Fruit fly (Drosophila melanogaster): ENCODE measurements around the gene CG9967.

The CG9967 gene

DNA sequence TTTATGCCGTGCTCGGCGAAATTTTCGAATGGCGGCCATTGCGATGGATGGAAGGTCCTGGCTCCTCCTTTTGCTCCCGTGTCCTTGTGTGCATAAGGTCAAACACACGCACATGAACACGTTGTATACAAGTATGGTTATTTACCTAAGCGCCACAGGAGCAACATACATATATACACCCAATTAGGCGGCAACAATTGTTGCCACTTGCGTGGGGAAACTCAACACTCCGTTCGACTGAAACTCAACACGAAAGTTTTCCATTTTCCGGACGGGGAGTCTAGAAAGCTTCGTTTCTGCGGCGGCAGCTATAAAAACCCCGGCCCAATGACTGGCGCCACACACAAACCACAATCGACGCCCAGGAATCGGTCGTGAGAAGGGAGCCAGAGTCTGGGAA lies 34.2 kb upstream of the CG9967 start, which contains the start of gene CG46448:
Gene CG46448 (plus strand): TSS at position 340 of the 400 bp plus-strand sequence.
- no peak for TF ChIP-seq CG12768 (GFP tag; optimal IDR thresholded peaks at IDR 0.05)
- TF ChIP-seq bab1 (GFP tag; optimal IDR thresholded peaks at IDR 0.05), result no peak
- no peak for TF ChIP-seq Crg-1 (GFP tag; optimal IDR thresholded peaks at IDR 0.05)
- no peak for TF ChIP-seq CG11617 (GFP tag; optimal IDR thresholded peaks at IDR 0.05)
- TF ChIP-seq tj (GFP tag; optimal IDR thresholded peaks at IDR 0.05), result no peak
- TF ChIP-seq CG14711 (tag; optimal IDR thresholded peaks at IDR 0.05), result no peak
- no peak for TF ChIP-seq CG7101 (tag; optimal IDR thresholded peaks at IDR 0.05)

DNA sequence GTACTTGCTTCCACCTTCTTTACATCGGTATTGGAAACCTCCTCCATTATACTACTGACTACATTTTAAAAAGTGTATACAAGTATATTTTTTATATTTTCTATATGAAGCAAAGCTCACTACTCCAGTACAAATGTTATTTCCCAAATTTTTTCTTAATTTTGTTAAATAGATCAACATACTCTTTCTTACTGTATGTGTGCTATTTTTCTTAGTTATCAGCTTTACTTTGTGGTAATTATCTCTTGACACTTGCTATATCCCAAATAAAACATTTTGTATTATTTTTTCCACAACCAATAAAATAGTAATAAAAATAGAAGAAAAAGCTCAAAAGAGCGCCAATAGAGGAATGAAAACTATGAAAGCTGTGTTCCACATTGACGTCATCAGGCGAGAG lies 33.4 kb upstream of the CG9967 start, which contains the start of gene CG43750:
Gene CG43750 (minus strand): TSS at position 101 of the 400 bp plus-strand sequence.
- no peak for TF ChIP-seq tj (GFP tag; optimal IDR thresholded peaks at IDR 0.05)
- TF ChIP-seq CG11617 (GFP tag; optimal IDR thresholded peaks at IDR 0.05), result no peak
- TF ChIP-seq CG7101 (tag; optimal IDR thresholded peaks at IDR 0.05), result no peak
- TF ChIP-seq Mnt (GFP tag; optimal IDR thresholded peaks at IDR 0.05), result no peak
- TF ChIP-seq pad (GFP tag; optimal IDR thresholded peaks at IDR 0.05), result no peak
- TF ChIP-seq CG14711 (tag; optimal IDR thresholded peaks at IDR 0.05), result no peak
- TF ChIP-seq toe (GFP tag; optimal IDR thresholded peaks at IDR 0.05), result no peak
- TF ChIP-seq CG7045 (GFP tag; optimal IDR thresholded peaks at IDR 0.05), result no peak
- TF ChIP-seq kay (GFP tag; ENCODE audit: borderline replicate concordance), result no peak
- no peak for TF ChIP-seq CG12768 (GFP tag; optimal IDR thresholded peaks at IDR 0.05)
- TF ChIP-seq cnc (optimal IDR thresholded peaks at IDR 0.05), result no peak
- TF ChIP-seq bab1 (GFP tag; optimal IDR thresholded peaks at IDR 0.05), result no peak
- TF ChIP-seq CG1620 (GFP tag; optimal IDR thresholded peaks at IDR 0.05), result no peak

DNA sequence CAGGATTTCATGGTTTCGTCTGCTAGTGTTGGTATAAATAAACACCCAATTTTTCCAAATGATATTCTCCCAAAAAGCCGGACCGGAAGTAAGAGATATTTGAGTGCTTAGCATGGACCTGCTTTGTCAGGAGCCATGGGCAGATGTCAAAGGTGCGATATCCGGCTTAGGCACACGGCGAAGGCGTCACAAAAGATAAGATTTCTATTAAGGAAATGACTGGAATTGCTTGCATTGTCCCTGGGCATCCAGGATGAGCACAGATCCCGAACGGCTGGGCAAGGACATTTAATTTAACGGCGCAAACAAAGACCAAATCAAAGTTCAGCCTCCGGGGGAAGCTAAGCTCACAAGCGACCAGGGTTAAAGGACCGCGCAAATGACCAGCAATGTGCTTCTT lies 28.5 kb upstream of the CG9967 start, which contains the start of gene CG3557:
Gene CG3557 (minus strand): TSS at position 101 of the 400 bp plus-strand sequence.
- TF ChIP-seq Crg-1 (GFP tag; optimal IDR thresholded peaks at IDR 0.05), result no peak
- TF ChIP-seq kay (GFP tag; ENCODE audit: borderline replicate concordance), result no peak
- TF ChIP-seq toe (GFP tag; optimal IDR thresholded peaks at IDR 0.05), result no peak
- TF ChIP-seq pad (GFP tag; optimal IDR thresholded peaks at IDR 0.05), result no peak
- TF ChIP-seq CG1620 (GFP tag; optimal IDR thresholded peaks at IDR 0.05), result no peak
- no peak for TF ChIP-seq CG14711 (tag; optimal IDR thresholded peaks at IDR 0.05)
- no peak for TF ChIP-seq CG7101 (tag; optimal IDR thresholded peaks at IDR 0.05)
- TF ChIP-seq tj (GFP tag; optimal IDR thresholded peaks at IDR 0.05), result no peak
- TF ChIP-seq Mnt (GFP tag; optimal IDR thresholded peaks at IDR 0.05), result no peak

DNA sequence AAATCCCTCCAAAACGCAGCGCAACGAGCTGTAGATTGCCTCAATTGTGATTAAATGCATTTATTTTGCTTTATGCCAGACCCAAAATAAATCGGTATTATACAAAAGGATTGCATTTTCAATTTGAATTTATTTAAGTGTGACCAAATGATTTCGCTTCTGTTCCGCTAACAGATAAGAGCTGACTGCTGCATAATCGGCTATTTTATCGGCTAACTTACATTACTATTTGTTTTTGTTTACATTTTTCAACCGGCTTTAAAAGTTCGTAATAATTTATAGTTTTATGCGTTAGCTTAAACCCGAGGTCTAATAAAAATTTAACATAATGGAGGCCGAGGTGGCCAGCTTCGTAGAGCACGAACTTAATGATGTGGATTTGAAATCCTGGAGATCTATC lies 25.8 kb upstream of the CG9967 start, which contains the start of gene PIG-Wa:
Gene PIG-Wa (plus strand): TSS at position 232 of the 400 bp plus-strand sequence.
- TF ChIP-seq CG5204 (GFP tag; optimal IDR thresholded peaks at IDR 0.05), result no peak
- TF ChIP-seq bab1 (GFP tag; optimal IDR thresholded peaks at IDR 0.05), result peak; percentile 18
- no peak for TF ChIP-seq ovo (GFP tag; optimal IDR thresholded peaks at IDR 0.05)

DNA sequence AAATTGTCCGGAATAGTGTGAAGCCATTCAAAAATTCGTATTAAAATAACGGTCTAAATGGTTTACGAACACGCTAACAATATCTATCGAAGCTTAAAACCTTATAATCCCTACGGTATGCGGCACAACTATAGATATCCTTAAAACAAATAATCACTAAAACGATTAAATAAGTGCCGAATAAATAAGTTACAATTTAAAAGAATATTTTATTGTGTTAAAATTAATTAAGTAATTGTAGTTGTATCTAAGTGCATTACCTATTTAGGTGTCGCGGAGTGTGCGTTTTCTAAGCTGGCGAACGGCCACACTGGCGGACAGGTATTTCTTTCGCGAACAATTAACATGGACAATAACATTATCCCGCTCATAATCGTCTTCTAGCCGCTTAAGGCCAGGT lies 23.6 kb upstream of the CG9967 start, which contains the start of gene Eogt:
Gene Eogt (plus strand): TSS at position 293 of the 400 bp plus-strand sequence.
- peak; percentile 17 for TF ChIP-seq cic (GFP tag; optimal IDR thresholded peaks at IDR 0.05)
- TF ChIP-seq Hr96 (GFP tag; optimal IDR thresholded peaks at IDR 0.05), result peak; percentile 55
- TF ChIP-seq tj (GFP tag; optimal IDR thresholded peaks at IDR 0.05), result peak; percentile 55
- TF ChIP-seq CG7045 (GFP tag; optimal IDR thresholded peaks at IDR 0.05), result peak; percentile 89
- TF ChIP-seq CG14711 (tag; optimal IDR thresholded peaks at IDR 0.05), result peak; percentile 90
- peak; percentile 57 for TF ChIP-seq Clk (GFP tag; optimal IDR thresholded peaks at IDR 0.05)
- peak; percentile 64 for TF ChIP-seq ovo (GFP tag; optimal IDR thresholded peaks at IDR 0.05)
- peak; percentile 83 for TF ChIP-seq toe (GFP tag; optimal IDR thresholded peaks at IDR 0.05)
- TF ChIP-seq kay (GFP tag; ENCODE audit: borderline replicate concordance), result no peak
- peak; percentile 88 for TF ChIP-seq bab1 (GFP tag; optimal IDR thresholded peaks at IDR 0.05)
- peak; percentile 61 for TF ChIP-seq Mnt (GFP tag; optimal IDR thresholded peaks at IDR 0.05)
- peak; percentile 90 for TF ChIP-seq CG12768 (GFP tag; optimal IDR thresholded peaks at IDR 0.05)
- TF ChIP-seq cnc (optimal IDR thresholded peaks at IDR 0.05), result no peak
- TF ChIP-seq pad (GFP tag; optimal IDR thresholded peaks at IDR 0.05), result peak; percentile 75
- peak; percentile 96 for TF ChIP-seq CG7101 (tag; optimal IDR thresholded peaks at IDR 0.05)
- TF ChIP-seq CG1620 (GFP tag; optimal IDR thresholded peaks at IDR 0.05), result peak; percentile 69
- peak; percentile 84 for TF ChIP-seq Crg-1 (GFP tag; optimal IDR thresholded peaks at IDR 0.05)
- TF ChIP-seq CG33017 (tag; optimal IDR thresholded peaks at IDR 0.05), result peak; percentile 97
- TF ChIP-seq CG11617 (GFP tag; optimal IDR thresholded peaks at IDR 0.05), result peak; percentile 82
- TF ChIP-seq CG5204 (GFP tag; optimal IDR thresholded peaks at IDR 0.05), result peak; percentile 77

DNA sequence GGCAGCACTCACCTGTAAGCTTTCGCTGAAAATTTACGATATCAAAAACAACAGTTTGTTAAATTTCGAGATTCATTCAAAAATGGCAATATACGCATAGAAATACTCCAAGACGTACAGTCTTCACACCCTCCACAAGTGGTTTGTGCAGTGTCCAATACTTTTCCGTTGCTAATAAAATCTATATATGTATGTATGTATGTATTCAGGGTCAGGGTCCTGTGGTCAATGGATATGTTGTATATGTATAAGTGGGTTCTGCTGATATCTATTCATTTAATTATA lies 19.2 kb upstream of the CG9967 start:
- TF ChIP-seq ovo (GFP tag; optimal IDR thresholded peaks at IDR 0.05) (no peak), cic (GFP tag; optimal IDR thresholded peaks at IDR 0.05) (peak; percentile 66)

DNA sequence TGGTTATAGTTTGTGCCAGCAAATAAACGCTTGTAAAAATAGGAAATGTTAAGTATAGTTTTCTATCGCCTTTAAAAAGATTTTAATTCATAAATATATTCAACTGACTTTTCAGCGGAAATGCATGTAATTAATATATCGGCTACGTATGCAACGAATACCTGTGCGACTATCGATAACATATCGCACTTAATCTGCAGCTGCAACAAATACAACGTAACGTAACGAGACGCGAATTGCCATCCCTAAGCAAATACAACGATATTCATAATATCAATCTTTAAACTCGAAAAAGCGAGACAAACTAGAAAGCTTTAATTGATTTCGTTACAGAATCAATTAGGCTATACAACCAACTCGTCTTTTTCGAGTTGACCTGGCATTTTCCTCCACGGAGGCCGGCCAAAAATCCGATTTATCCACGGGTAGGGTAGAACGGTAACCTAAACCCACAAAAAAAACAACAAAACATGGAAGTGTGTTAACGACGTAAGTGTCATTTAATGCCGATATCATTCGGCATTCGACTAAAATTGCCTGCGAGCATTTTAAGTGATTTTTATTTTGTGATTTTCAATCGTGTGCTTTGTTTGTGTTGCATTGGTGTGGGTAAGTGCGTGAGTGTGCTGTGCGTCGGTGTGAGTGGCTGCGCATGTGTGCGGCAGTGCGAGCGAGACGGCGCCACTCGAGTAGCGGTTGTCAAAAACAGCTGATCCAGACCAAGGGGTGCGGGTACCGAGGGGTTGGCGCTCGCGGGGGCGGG lies 18.7 kb upstream of the CG9967 start, which contains the start of gene Atxn7:
Gene Atxn7 (plus strand): TSS at position 187 of the 763 bp plus-strand sequence.
- TF ChIP-seq CG33017 (tag; optimal IDR thresholded peaks at IDR 0.05) (peak; percentile 76), CG12768 (GFP tag; optimal IDR thresholded peaks at IDR 0.05) (peak; percentile 28), Mnt (GFP tag; optimal IDR thresholded peaks at IDR 0.05) (peak; percentile 70), CG5204 (GFP tag; optimal IDR thresholded peaks at IDR 0.05) (peak; percentile 75), cnc (optimal IDR thresholded peaks at IDR 0.05) (no peak), kay (GFP tag; ENCODE audit: borderline replicate concordance) (no peak), Hr96 (GFP tag; optimal IDR thresholded peaks at IDR 0.05) (peak; percentile 80), Crg-1 (GFP tag; optimal IDR thresholded peaks at IDR 0.05) (peak; percentile 84), CG11617 (GFP tag; optimal IDR thresholded peaks at IDR 0.05) (peak; percentile 82), CG7101 (tag; optimal IDR thresholded peaks at IDR 0.05) (peak; percentile 87), tj (GFP tag; optimal IDR thresholded peaks at IDR 0.05) (peak; percentile 49), toe (GFP tag; optimal IDR thresholded peaks at IDR 0.05) (peak; percentile 80), CG14711 (tag; optimal IDR thresholded peaks at IDR 0.05) (peak; percentile 39), CG7045 (GFP tag; optimal IDR thresholded peaks at IDR 0.05) (peak; percentile 74), bab1 (GFP tag; optimal IDR thresholded peaks at IDR 0.05) (peak; percentile 88), cic (GFP tag; optimal IDR thresholded peaks at IDR 0.05) (peak; percentile 49), ovo (GFP tag; optimal IDR thresholded peaks at IDR 0.05) (peak; percentile 92), CG1620 (GFP tag; optimal IDR thresholded peaks at IDR 0.05) (peak; percentile 80), pad (GFP tag; optimal IDR thresholded peaks at IDR 0.05) (peak; percentile 91), Clk (GFP tag; optimal IDR thresholded peaks at IDR 0.05) (peak; percentile 12)
